Fruit fly (Drosophila melanogaster) whole organism, embryonic: Measurements from ENCODE around the gene Spt3.

ENCODE experiments used
- Ada2b ChIP-seq: fragments of 200-800 bp; sonication (Bioruptor generic); IDR thresholded peaks from 2 replicates; pipeline ENCODE4 v1.3.6; 2022; ENCODE audit warnings: missing biosample characterization, missing genetic modification characterization
- B-H2 ChIP-seq: fragments of 200-800 bp; sonication (Bioruptor generic); optimal IDR thresholded peaks from 2 replicates; lab custom pipeline; 2018; ENCODE audit warnings: missing biosample characterization, mild to moderate bottlenecking, missing genetic modification characterization
- CG10654 ChIP-seq: fragments of 200-800 bp; sonication (Bioruptor generic); optimal IDR thresholded peaks from 2 replicates; lab custom pipeline; 2016; ENCODE audit warnings: missing biosample characterization, missing genetic modification characterization
- CG12659 ChIP-seq: fragments of 200-800 bp; sonication (Bioruptor generic); optimal IDR thresholded peaks from 3 replicates; lab custom pipeline; 2017; ENCODE audit warnings: mild to moderate bottlenecking, missing biosample characterization, missing genetic modification reagents, missing genetic modification characterization
- CG13424 ChIP-seq: fragments of 200-800 bp; sonication (Bioruptor generic); optimal IDR thresholded peaks from 2 replicates; lab custom pipeline; 2019; ENCODE audit warnings: missing biosample characterization, mild to moderate bottlenecking, missing genetic modification characterization, moderate library complexity
- CG13624 ChIP-seq: fragments of 200-800 bp; sonication (Bioruptor generic); optimal IDR thresholded peaks from 2 replicates; lab custom pipeline; 2016; ENCODE audit warnings: missing biosample characterization, missing genetic modification characterization
- CG14710 ChIP-seq: fragments of 200-800 bp; sonication (Bioruptor generic); optimal IDR thresholded peaks from 3 replicates; lab custom pipeline; 2019; ENCODE audit warnings: missing biosample characterization, mild to moderate bottlenecking, missing genetic modification characterization, moderate library complexity
- CG15269 ChIP-seq: fragments of 200-800 bp; sonication (Bioruptor generic); optimal IDR thresholded peaks from 2 replicates; lab custom pipeline; 2018; ENCODE audit warnings: missing biosample characterization, mild to moderate bottlenecking, missing genetic modification characterization, moderate library complexity
- CG17385 ChIP-seq: fragments of 200-800 bp; sonication (Bioruptor generic); optimal IDR thresholded peaks from 3 replicates; lab custom pipeline; 2018; ENCODE audit warnings: missing biosample characterization, mild to moderate bottlenecking, missing genetic modification characterization
- CG2129 ChIP-seq: fragments of 200-800 bp; sonication (Bioruptor generic); IDR thresholded peaks from 2 replicates; pipeline ENCODE4 v1.3.6; 2022; ENCODE audit warnings: missing biosample characterization, missing genetic modification characterization; ENCODE audit not compliant: partially characterized antibody
- CG2712 ChIP-seq: fragments of 200-800 bp; optimal IDR thresholded peaks from 3 replicates; lab custom pipeline; 2019; ENCODE audit warnings: missing biosample characterization, mild to moderate bottlenecking, missing genetic modification characterization, moderate library complexity
- CG30403 ChIP-seq: fragments of 200-800 bp; sonication (Bioruptor generic); optimal IDR thresholded peaks from 3 replicates; lab custom pipeline; 2016; ENCODE audit warnings: missing biosample characterization, missing genetic modification characterization
- CG4404 ChIP-seq: fragments of 200-800 bp; sonication (Bioruptor generic); IDR thresholded peaks from 2 replicates; pipeline ENCODE4 v1.3.6; 2022; ENCODE audit warnings: missing biosample characterization, missing genetic modification characterization
- CG7786 ChIP-seq: fragments of 200-800 bp; sonication (Bioruptor generic); optimal IDR thresholded peaks from 2 replicates; lab custom pipeline; 2016; ENCODE audit warnings: missing biosample characterization, missing genetic modification characterization
- CG7987 ChIP-seq: fragments of 200-800 bp; sonication (Bioruptor generic); optimal IDR thresholded peaks from 2 replicates; lab custom pipeline; 2018; ENCODE audit warnings: missing biosample characterization, mild to moderate bottlenecking, missing genetic modification characterization, moderate library complexity
- CoRest ChIP-seq: fragments of 200-800 bp; sonication (Bioruptor generic); optimal IDR thresholded peaks from 3 replicates; lab custom pipeline; 2018; ENCODE audit warnings: missing biosample characterization, mild to moderate bottlenecking, missing genetic modification characterization, moderate library complexity
- D ChIP-seq, 2 experiments: fragments of 200-800 bp in 1 of 2; fragments of >200 bp in 1 of 2; sonication (Bioruptor generic) in 1 of 2; optimal IDR thresholded peaks; 2 replicates in 1 of 2; 3 replicates in 1 of 2; lab custom pipeline; 2017; ENCODE audit warnings: mild to moderate bottlenecking in 1 of 2, missing biosample characterization in 1 of 2, missing genetic modification characterization in 1 of 2, missing genetic modification reagents in 1 of 2
- Dip3 ChIP-seq: fragments of 200-800 bp; sonication (Bioruptor generic); optimal IDR thresholded peaks from 3 replicates; lab custom pipeline; 2016; ENCODE audit warnings: missing biosample characterization, missing genetic modification characterization
- Drgx ChIP-seq: fragments of 200-800 bp; sonication (Bioruptor generic); IDR thresholded peaks from 2 replicates; pipeline ENCODE4 v1.3.6; 2022; ENCODE audit warnings: missing biosample characterization, missing genetic modification characterization
- Gsc ChIP-seq: fragments of 200-800 bp; sonication (Bioruptor generic); IDR thresholded peaks from 2 replicates; pipeline ENCODE4 v1.3.6; 2022; ENCODE audit warnings: missing biosample characterization, missing genetic modification characterization
- H15 ChIP-seq: fragments of 200-800 bp; sonication (Bioruptor generic); IDR thresholded peaks from 3 replicates; pipeline ENCODE4 v1.3.6; 2022; ENCODE audit warnings: missing biosample characterization, missing genetic modification characterization
- HLH54F ChIP-seq: fragments of 200-800 bp; sonication (Bioruptor generic); optimal IDR thresholded peaks from 3 replicates; lab custom pipeline; 2016; ENCODE audit warnings: missing biosample characterization, missing genetic modification characterization
- Hey ChIP-seq: fragments of 200-800 bp; sonication (Bioruptor generic); optimal IDR thresholded peaks from 3 replicates; lab custom pipeline; 2018; ENCODE audit warnings: missing biosample characterization, mild to moderate bottlenecking, missing genetic modification characterization
- Med ChIP-seq: fragments of 200-800 bp; sonication (Bioruptor generic); peaks from one replicate; lab custom pipeline; 2016; ENCODE audit warnings: missing biosample characterization, missing genetic modification characterization, mild to moderate bottlenecking, inconsistent platforms, moderate library complexity
- NC2β ChIP-seq: fragments of 200-800 bp; sonication (Bioruptor generic); optimal IDR thresholded peaks from 2 replicates; lab custom pipeline; 2016; ENCODE audit warnings: missing biosample characterization, missing genetic modification characterization
- NfI ChIP-seq: fragments of 200-800 bp; sonication (Bioruptor generic); optimal IDR thresholded peaks from 3 replicates; lab custom pipeline; 2018; ENCODE audit warnings: missing biosample characterization, mild to moderate bottlenecking, missing genetic modification characterization, moderate library complexity
- Oaz ChIP-seq: fragments of 200-800 bp; sonication (Bioruptor generic); IDR thresholded peaks from 2 replicates; pipeline ENCODE4 v1.3.6; 2022; ENCODE audit warnings: missing biosample characterization, missing genetic modification characterization
- Opbp ChIP-seq: fragments of 200-800 bp; sonication (Bioruptor generic); IDR thresholded peaks from 3 replicates; pipeline ENCODE4 v1.3.6; 2022; ENCODE audit warnings: missing biosample characterization, missing genetic modification characterization; ENCODE audit not compliant: partially characterized antibody
- Pdp1 ChIP-seq, 2 experiments: fragments of 200-800 bp; sonication (Bioruptor generic); optimal IDR thresholded peaks; 3 replicates each; lab custom pipeline; 2016; ENCODE audit warnings: missing biosample characterization in 2 of 2, missing genetic modification characterization in 2 of 2, mild to moderate bottlenecking in 1 of 2, moderate library complexity in 1 of 2
- aop ChIP-seq: fragments of 200-800 bp; sonication (Bioruptor generic); IDR thresholded peaks from 2 replicates; pipeline ENCODE4 v1.3.6; 2022; ENCODE audit warnings: missing biosample characterization, missing genetic modification characterization
- bigmax ChIP-seq: fragments of 200-800 bp; sonication (Bioruptor generic); optimal IDR thresholded peaks from 2 replicates; lab custom pipeline; 2018; ENCODE audit warnings: missing biosample characterization, mild to moderate bottlenecking, missing genetic modification characterization
- crc ChIP-seq: fragments of 200-800 bp; sonication (Bioruptor generic); optimal IDR thresholded peaks from 2 replicates; lab custom pipeline; 2016; ENCODE audit warnings: missing biosample characterization, missing genetic modification characterization
- dan ChIP-seq: fragments of 200-800 bp; sonication (Bioruptor generic); IDR thresholded peaks from 2 replicates; pipeline ENCODE4 v1.3.6; 2022; ENCODE audit warnings: missing biosample characterization, missing genetic modification characterization
- dysf ChIP-seq: fragments of 200-800 bp; sonication (Bioruptor generic); IDR thresholded peaks from 3 replicates; pipeline ENCODE4 v1.3.6; 2022; ENCODE audit warnings: missing biosample characterization, missing genetic modification characterization
- exex ChIP-seq: fragments of 200-800 bp; sonication (Bioruptor generic); optimal IDR thresholded peaks from 4 replicates; lab custom pipeline; 2018; ENCODE audit warnings: missing biosample characterization, mild to moderate bottlenecking, missing genetic modification characterization, moderate library complexity
- fd3F ChIP-seq: fragments of 200-800 bp; sonication (Bioruptor generic); optimal IDR thresholded peaks from 2 replicates; lab custom pipeline; 2018; ENCODE audit warnings: missing biosample characterization, mild to moderate bottlenecking, missing genetic modification characterization, moderate library complexity
- gem ChIP-seq: fragments of 200-800 bp; sonication (Bioruptor generic); optimal IDR thresholded peaks from 2 replicates; lab custom pipeline; 2019; ENCODE audit warnings: missing biosample characterization, mild to moderate bottlenecking, missing genetic modification characterization, moderate library complexity
- gsb ChIP-seq: fragments of 200-800 bp; sonication (Bioruptor generic); IDR thresholded peaks from 2 replicates; pipeline ENCODE4 v1.3.6; 2022; ENCODE audit warnings: missing biosample characterization, missing genetic modification characterization
- ken ChIP-seq: fragments of 200-800 bp; sonication (Bioruptor generic); IDR thresholded peaks from 3 replicates; pipeline ENCODE4 v1.3.6; 2022; ENCODE audit warnings: missing biosample characterization, missing genetic modification characterization
- p53 ChIP-seq: fragments of 200-800 bp; sonication (Bioruptor generic); optimal IDR thresholded peaks from 2 replicates; lab custom pipeline; 2016; ENCODE audit warnings: missing biosample characterization, missing genetic modification characterization
- pho ChIP-seq: fragments of 200-800 bp; sonication (Bioruptor generic); optimal IDR thresholded peaks from 2 replicates; lab custom pipeline; 2016; ENCODE audit warnings: missing biosample characterization, missing genetic modification characterization
- pita ChIP-seq: fragments of 200-800 bp; sonication (Bioruptor generic); optimal IDR thresholded peaks from 2 replicates; lab custom pipeline; 2017; ENCODE audit warnings: missing biosample characterization, mild to moderate bottlenecking, missing genetic modification characterization
- row ChIP-seq: fragments of 200-800 bp; sonication (Bioruptor generic); IDR thresholded peaks from 3 replicates; pipeline ENCODE4 v1.3.6; 2022; ENCODE audit warnings: missing biosample characterization, missing genetic modification characterization
- sd ChIP-seq: fragments of 200-800 bp; sonication (Bioruptor generic); optimal IDR thresholded peaks from 3 replicates; lab custom pipeline; 2018; ENCODE audit warnings: missing biosample characterization, mild to moderate bottlenecking, missing genetic modification characterization, moderate library complexity
- slbo ChIP-seq: fragments of 200-800 bp; sonication (Bioruptor generic); IDR thresholded peaks from 2 replicates; pipeline ENCODE4 v1.3.6; 2022; ENCODE audit warnings: missing biosample characterization, missing genetic modification characterization
- ssp ChIP-seq: fragments of 200-800 bp; sonication (Bioruptor generic); IDR thresholded peaks from 2 replicates; pipeline ENCODE4 v1.3.6; 2022; ENCODE audit warnings: missing biosample characterization, missing genetic modification characterization
- tll ChIP-seq, 2 experiments: fragments of 200-800 bp in 1 of 2; fragments of >200 bp in 1 of 2; sonication (Bioruptor generic) in 1 of 2; optimal IDR thresholded peaks; 2 replicates each; lab custom pipeline; 2017 to 2019; ENCODE audit warnings: missing biosample characterization in 2 of 2, missing genetic modification characterization in 2 of 2, mild to moderate bottlenecking in 1 of 2, moderate library complexity in 1 of 2
- wdn ChIP-seq: fragments of 200-800 bp; sonication (Bioruptor generic); IDR thresholded peaks from 2 replicates; pipeline ENCODE4 v1.3.6; 2022; ENCODE audit warnings: missing biosample characterization, missing genetic modification characterization
- wek ChIP-seq: fragments of 200-800 bp; sonication (Bioruptor generic); optimal IDR thresholded peaks from 3 replicates; lab custom pipeline; 2018; ENCODE audit warnings: missing biosample characterization, mild to moderate bottlenecking, missing genetic modification characterization, moderate library complexity
- z ChIP-seq: fragments of 200-800 bp; sonication (Bioruptor generic); IDR thresholded peaks from 3 replicates; pipeline ENCODE4 v1.3.6; 2022; ENCODE audit warnings: missing biosample characterization, missing genetic modification characterization

Gene Spt3

DNA sequence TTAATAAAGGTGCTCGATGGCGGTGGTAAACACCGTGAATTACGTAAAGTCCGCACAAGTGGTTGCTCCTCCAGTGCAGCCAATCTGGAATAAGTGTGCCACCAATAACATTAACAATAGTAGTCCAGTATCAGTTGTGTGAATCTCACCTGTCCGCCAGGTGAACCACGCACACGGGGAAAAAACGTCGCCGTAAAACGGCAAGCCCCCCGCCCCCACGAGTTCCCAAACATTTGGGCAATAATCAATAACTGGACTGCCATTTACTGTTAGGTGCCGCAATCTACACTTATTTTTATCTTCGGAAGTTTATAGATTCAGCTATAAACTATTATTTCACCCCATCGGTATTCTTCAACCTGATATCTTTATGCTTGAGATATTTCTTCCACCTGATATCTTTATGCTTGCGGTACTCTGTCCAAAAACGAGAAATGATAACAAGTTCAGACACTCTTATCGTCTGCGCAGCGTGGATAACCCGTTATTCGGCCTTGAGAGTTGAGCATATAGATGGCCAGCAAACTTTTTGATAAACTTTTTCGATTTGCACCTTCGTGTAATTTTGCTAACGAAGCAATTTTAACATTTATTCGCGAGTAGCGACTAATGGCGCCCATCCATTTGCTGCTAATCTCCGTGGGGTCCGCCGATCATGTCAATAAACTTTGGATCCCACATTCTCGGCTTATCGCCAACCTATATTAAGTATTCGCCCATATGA lies 48.8 kb upstream of the Spt3 start (continued):
- TF ChIP-seq CG13624 (GFP tag; lab: Kevin White, UChicago) (no peak), Oaz (GFP tag; lab: Robert Waterston, UW) (no peak), CG4404 (no peak), ssp (GFP tag; lab: Robert Waterston, UW) (no peak), CG7987 (GFP tag; lab: Kevin White, UChicago) (no peak), crc (GFP tag; lab: Kevin White, UChicago) (no peak), H15 (no peak), B-H2 (GFP tag; lab: Kevin White, UChicago) (peak; percentile 67), CG12659 (GFP tag; lab: Kevin White, UChicago) (no peak), tll (GFP tag; optimal IDR thresholded peaks at IDR 0.05; lab: Kevin White, UChicago) (no peak), Ada2b (no peak), CG10654 (no peak), Hey (tag; lab: Kevin White, UChicago) (peak; percentile 60), bigmax (no peak), dan (GFP tag; lab: Robert Waterston, UW) (no peak), Dip3 (GFP tag; lab: Kevin White, UChicago) (no peak), pho (GFP tag; lab: Kevin White, UChicago) (no peak), CG14710 (no peak), CG15269 (tag; lab: Kevin White, UChicago) (peak; percentile 9), D (optimal IDR thresholded peaks at IDR 0.05; lab: Kevin White, UChicago) (no peak), D (GFP tag; optimal IDR thresholded peaks at IDR 0.05; lab: Kevin White, UChicago) (no peak), sd (tag; lab: Kevin White, UChicago) (peak; percentile 93), ken (GFP tag; lab: Robert Waterston, UW) (no peak), HLH54F (no peak), CG2712 (tag; lab: Kevin White, UChicago) (no peak), p53 (GFP tag; lab: Kevin White, UChicago) (no peak), pita (GFP tag; lab: Kevin White, UChicago) (no peak), exex (tag; lab: Kevin White, UChicago) (peak; percentile 75), wdn (GFP tag; lab: Robert Waterston, UW) (no peak), Opbp (GFP tag; lab: Robert Waterston, UW) (no peak)

dm6 chr3R:11969217-11969616 lies 47.7 kb upstream of the Spt3 start:
- TF ChIP-seq Med (GFP tag; lab: Kevin White, UChicago) (peak; percentile 80), Drgx (peak; percentile 64), slbo (GFP tag; lab: Robert Waterston, UW) (peak; percentile 43), Gsc (GFP tag; lab: Robert Waterston, UW) (no peak), CG13424 (tag; lab: Kevin White, UChicago) (peak; percentile 30), CG15269 (tag; lab: Kevin White, UChicago) (peak; percentile 48), CG7786 (GFP tag; lab: Kevin White, UChicago) (no peak), gem (tag; lab: Kevin White, UChicago) (peak; percentile 34), NC2β (GFP tag; lab: Kevin White, UChicago) (no peak), row (GFP tag; lab: Robert Waterston, UW) (peak; percentile 45; the same call in 2 of the 3 replicates), wek (GFP tag; lab: Kevin White, UChicago) (no peak), CG17385 (GFP tag; lab: Kevin White, UChicago) (peak; percentile 18), z (no peak), gsb (no peak), Pdp1 (GFP tag; optimal IDR thresholded peaks at IDR 0.05; lab: Kevin White, UChicago) (no peak), CoRest (tag; lab: Kevin White, UChicago) (peak; percentile 48), fd3F (peak; percentile 1), CG2129 (GFP tag; lab: Robert Waterston, UW) (no peak), CG30403 (GFP tag; lab: Kevin White, UChicago) (peak; percentile 24), aop (no peak), dysf (GFP tag; lab: Robert Waterston, UW) (0 out of 3 replicates have a peak, but pooled peaks have one; percentile 13), NfI (GFP tag; lab: Kevin White, UChicago) (peak; percentile 3)
